Worm (Caenorhabditis elegans) whole organism, late embryonic: ENCODE data around the gene elc-1.

Experiments
- ceh-34 ChIP-seq: sonication (generic microtip); optimal IDR thresholded peaks from 2 replicates; lab custom pipeline; 2016; ENCODE audit warnings: mild to moderate bottlenecking, missing genetic modification characterization, missing compliant biosample characterization
- dve-1 ChIP-seq: sonication (generic microtip); optimal IDR thresholded peaks from 2 replicates; lab custom pipeline; 2017; ENCODE audit warnings: antibody characterized with exemption, mild to moderate bottlenecking, missing genetic modification characterization, missing compliant biosample characterization
- elt-2 ChIP-seq: sonication (generic microtip); optimal IDR thresholded peaks from 2 replicates; lab custom pipeline; 2016; ENCODE audit warnings: missing genetic modification reagents, missing genetic modification characterization, missing compliant biosample characterization
- ets-4 ChIP-seq: sonication (generic microtip); optimal IDR thresholded peaks from 2 replicates; lab custom pipeline; 2016; ENCODE audit warnings: missing genetic modification characterization, missing compliant biosample characterization
- pag-3 ChIP-seq: sonication (generic microtip); optimal IDR thresholded peaks from 2 replicates; lab custom pipeline; 2016; ENCODE audit warnings: missing compliant biosample characterization, missing genetic modification characterization, borderline replicate concordance
- pax-1 ChIP-seq: fragments of 150-350 bp; optimal IDR thresholded peaks from 2 replicates; lab custom pipeline; 2014; ENCODE audit warnings: missing biosample characterization, missing genetic modification characterization
- unc-42 ChIP-seq: sonication (generic microtip); optimal IDR thresholded peaks from 2 replicates; lab custom pipeline; 2016; ENCODE audit warnings: missing genotype, missing genetic modification characterization, missing compliant biosample characterization

DNA sequence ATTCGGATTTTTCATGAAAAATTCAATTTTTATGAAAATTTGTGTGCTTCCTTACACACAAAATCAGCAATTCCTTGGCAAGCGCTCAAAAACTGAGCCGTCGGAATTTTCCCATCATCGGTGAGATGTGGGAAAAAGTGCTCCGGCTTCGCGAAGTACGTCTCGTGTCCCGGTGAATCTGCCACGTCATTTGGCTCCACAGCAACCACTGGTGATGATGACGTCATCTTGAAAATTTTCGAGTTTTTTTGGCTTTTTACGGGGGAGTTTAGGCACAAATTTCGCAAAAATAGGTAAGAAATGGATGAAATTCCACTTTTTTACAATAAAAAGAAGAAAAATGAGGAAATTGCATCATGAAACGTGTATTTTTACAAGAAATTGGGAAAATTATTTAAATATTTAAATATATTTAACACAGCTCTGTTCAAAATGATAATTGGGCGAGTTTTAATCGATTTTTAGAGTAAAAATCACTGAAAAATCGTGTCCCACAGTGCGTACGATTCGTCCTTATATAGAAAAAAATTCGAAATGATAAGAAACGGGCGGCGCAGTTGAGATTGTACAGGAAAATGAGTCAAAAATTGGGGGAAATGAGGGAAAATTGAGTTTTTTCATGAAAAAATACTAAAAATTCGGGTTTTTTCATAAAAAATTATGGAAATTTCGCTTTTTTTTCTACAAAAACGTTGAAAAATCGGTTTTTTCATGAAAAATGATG is 2.9 kb downstream of the elc-1 start, which contains the start of gene Y82E9BR.14:
- TF ChIP-seq elt-2, result no peak
- no peak for TF ChIP-seq unc-42
- no peak for TF ChIP-seq ceh-34 (tag; lab: Kevin White, UChicago)
- no peak for TF ChIP-seq pag-3
- no peak for TF ChIP-seq dve-1 (tag; lab: Kevin White, UChicago)
- no peak for TF ChIP-seq ets-4 (tag; lab: Kevin White, UChicago)
- TF ChIP-seq pax-1 (tag; lab: Kevin White, UChicago), result no peak
